Fruit fly (Drosophila melanogaster) whole organism, embryonic: ENCODE measurements around the gene dsd.
A peak's percentile ranks its signal among the peaks of the same experiment; 100 is the strongest.

Experiments used
- ATbp ChIP-seq: fragments of 200-800 bp; sonication (Bioruptor generic); optimal IDR thresholded peaks from 2 replicates; lab custom pipeline; 2017; ENCODE audit warnings: missing biosample characterization, mild to moderate bottlenecking, missing genetic modification characterization, missing genetic modification reagents
- Bgb ChIP-seq: fragments of 200-800 bp; sonication (Bioruptor generic); IDR thresholded peaks from 2 replicates; pipeline ENCODE4 v1.3.6; 2022; ENCODE audit warnings: missing biosample characterization, missing genetic modification characterization; ENCODE audit not compliant: partially characterized antibody
- CG10147 ChIP-seq: fragments of 200-800 bp; sonication (Bioruptor generic); optimal IDR thresholded peaks from 2 replicates; lab custom pipeline; 2019; ENCODE audit warnings: missing biosample characterization, mild to moderate bottlenecking, missing genetic modification characterization, moderate library complexity
- CG10543 ChIP-seq: fragments of 200-800 bp; sonication (Bioruptor generic); optimal IDR thresholded peaks from 3 replicates; lab custom pipeline; 2017; ENCODE audit warnings: missing biosample characterization, mild to moderate bottlenecking, missing genetic modification characterization, moderate library complexity
- CG10979 ChIP-seq: fragments of 200-800 bp; sonication (Bioruptor generic); optimal IDR thresholded peaks from 2 replicates; lab custom pipeline; 2018; ENCODE audit warnings: missing biosample characterization, mild to moderate bottlenecking, missing genetic modification characterization, moderate library complexity
- CG12744 ChIP-seq: fragments of 200-800 bp; sonication (Bioruptor generic); optimal IDR thresholded peaks from 2 replicates; lab custom pipeline; 2016; ENCODE audit warnings: missing biosample characterization, missing genetic modification characterization
- CG13123 ChIP-seq: fragments of 200-800 bp; sonication (Bioruptor generic); optimal IDR thresholded peaks from 2 replicates; lab custom pipeline; 2016; ENCODE audit warnings: missing biosample characterization, missing genetic modification characterization
- CG1602 ChIP-seq: fragments of 200-800 bp; sonication (Bioruptor generic); optimal IDR thresholded peaks from 3 replicates; lab custom pipeline; 2016; ENCODE audit warnings: missing biosample characterization, missing genetic modification characterization
- CG17328 ChIP-seq: fragments of 200-800 bp; sonication (Bioruptor generic); IDR thresholded peaks from 2 replicates; pipeline ENCODE4 v1.3.6; 2022; ENCODE audit warnings: missing biosample characterization, missing genetic modification characterization
- CG17802 ChIP-seq: fragments of 200-800 bp; sonication (Bioruptor generic); optimal IDR thresholded peaks from 2 replicates; lab custom pipeline; 2018; ENCODE audit warnings: missing biosample characterization, mild to moderate bottlenecking, missing genetic modification characterization, moderate library complexity
- CG1832 ChIP-seq: fragments of 200-800 bp; sonication (Bioruptor generic); optimal IDR thresholded peaks from 2 replicates; lab custom pipeline; 2017; ENCODE audit warnings: missing biosample characterization, mild to moderate bottlenecking, missing genetic modification characterization, inconsistent platforms
- CG2199 ChIP-seq: fragments of 200-800 bp; sonication (Bioruptor generic); IDR thresholded peaks from 3 replicates; pipeline ENCODE4 v1.3.6; 2022; ENCODE audit warnings: missing biosample characterization, missing genetic modification characterization
- CG33213 ChIP-seq: fragments of 200-800 bp; sonication (Bioruptor generic); optimal IDR thresholded peaks from 3 replicates; lab custom pipeline; 2016; ENCODE audit warnings: missing biosample characterization, missing genetic modification characterization
- CG3838 ChIP-seq: fragments of 200-800 bp; sonication (Bioruptor generic); optimal IDR thresholded peaks from 3 replicates; lab custom pipeline; 2016; ENCODE audit warnings: missing biosample characterization, missing genetic modification characterization
- CG4730 ChIP-seq: fragments of 200-800 bp; sonication (Bioruptor generic); IDR thresholded peaks from 2 replicates; pipeline ENCODE4 v1.3.6; 2022; ENCODE audit warnings: missing biosample characterization, missing genetic modification characterization
- CG7357 ChIP-seq: fragments of 200-800 bp; sonication (Bioruptor generic); IDR thresholded peaks from 3 replicates; pipeline ENCODE4 v1.3.6; 2022; ENCODE audit warnings: missing biosample characterization, missing genetic modification characterization
- CG7745 ChIP-seq: fragments of 200-800 bp; sonication (Bioruptor generic); optimal IDR thresholded peaks from 2 replicates; lab custom pipeline; 2018; ENCODE audit warnings: missing biosample characterization, mild to moderate bottlenecking, missing genetic modification characterization, moderate library complexity
- CG8924 ChIP-seq: fragments of 200-800 bp; optimal IDR thresholded peaks from 3 replicates; lab custom pipeline; 2019; ENCODE audit warnings: missing biosample characterization, mild to moderate bottlenecking, missing genetic modification characterization, moderate library complexity
- CG9609 ChIP-seq: fragments of 200-800 bp; sonication (Bioruptor generic); optimal IDR thresholded peaks from 3 replicates; lab custom pipeline; 2016; ENCODE audit warnings: missing biosample characterization, missing genetic modification characterization
- CG9817 ChIP-seq: fragments of 200-800 bp; sonication (Bioruptor generic); optimal IDR thresholded peaks from 2 replicates; lab custom pipeline; 2018; ENCODE audit warnings: missing biosample characterization, mild to moderate bottlenecking, missing genetic modification characterization, moderate library complexity
- E2f2 ChIP-seq: fragments of 200-800 bp; sonication (Bioruptor generic); IDR thresholded peaks from 2 replicates; pipeline ENCODE4 v1.3.6; 2022; ENCODE audit warnings: missing biosample characterization, missing genetic modification characterization
- Ets65A ChIP-seq: fragments of 200-800 bp; sonication (Bioruptor generic); peaks from one replicate; lab custom pipeline; 2016; ENCODE audit warnings: missing biosample characterization, missing genetic modification characterization
- Fer1 ChIP-seq: fragments of 200-800 bp; sonication (Bioruptor generic); optimal IDR thresholded peaks from 2 replicates; lab custom pipeline; 2017; ENCODE audit warnings: missing biosample characterization, mild to moderate bottlenecking, missing genetic modification characterization
- GATAe ChIP-seq: fragments of 200-800 bp; sonication (Bioruptor generic); conservative IDR thresholded peaks from 2 replicates; pipeline ENCODE4 v1.3.6; 2022; ENCODE audit warnings: missing biosample characterization, missing genetic modification characterization
- HmgD ChIP-seq: fragments of 200-800 bp; sonication (Bioruptor generic); optimal IDR thresholded peaks from 3 replicates; lab custom pipeline; 2016; ENCODE audit warnings: missing biosample characterization, missing genetic modification characterization
- Hsf ChIP-seq: fragments of 200-800 bp; sonication (Bioruptor generic); optimal IDR thresholded peaks from 3 replicates; lab custom pipeline; 2016; ENCODE audit warnings: missing biosample characterization, missing genetic modification characterization
- MESR4 ChIP-seq: fragments of 200-800 bp; sonication (Bioruptor generic); optimal IDR thresholded peaks from 2 replicates; lab custom pipeline; 2018; ENCODE audit warnings: missing biosample characterization, mild to moderate bottlenecking, missing genetic modification characterization, moderate library complexity
- Ravus ChIP-seq: fragments of 200-800 bp; sonication (Bioruptor generic); IDR thresholded peaks from 2 replicates; pipeline ENCODE4 v1.3.6; 2022; ENCODE audit warnings: missing biosample characterization, missing genetic modification characterization
- Rx ChIP-seq: fragments of 200-800 bp; sonication (Bioruptor generic); IDR thresholded peaks from 2 replicates; pipeline ENCODE4 v1.3.6; 2022; ENCODE audit warnings: missing biosample characterization, missing genetic modification characterization
- Side ChIP-seq: fragments of 200-800 bp; sonication (Bioruptor generic); optimal IDR thresholded peaks from 2 replicates; lab custom pipeline; 2016; ENCODE audit warnings: missing biosample characterization, missing genetic modification characterization
- Sry-β ChIP-seq: fragments of 200-800 bp; sonication (Bioruptor generic); optimal IDR thresholded peaks from 2 replicates; lab custom pipeline; 2018; ENCODE audit warnings: missing biosample characterization, mild to moderate bottlenecking, missing genetic modification characterization, moderate library complexity
- bab2 ChIP-seq: fragments of 200-800 bp; sonication (Bioruptor generic); optimal IDR thresholded peaks from 2 replicates; lab custom pipeline; 2016; ENCODE audit warnings: missing biosample characterization, missing genetic modification characterization
- btn ChIP-seq: fragments of 200-800 bp; sonication (Bioruptor generic); optimal IDR thresholded peaks from 2 replicates; lab custom pipeline; 2016; ENCODE audit warnings: missing biosample characterization, missing genetic modification characterization
- cato ChIP-seq: fragments of 200-800 bp; sonication (Bioruptor generic); optimal IDR thresholded peaks from 2 replicates; lab custom pipeline; 2016; ENCODE audit warnings: missing biosample characterization, missing genetic modification characterization, borderline replicate concordance
- corto ChIP-seq: fragments of 200-800 bp; sonication (Bioruptor generic); optimal IDR thresholded peaks from 2 replicates; lab custom pipeline; 2016; ENCODE audit warnings: missing biosample characterization, mild to moderate bottlenecking, missing genetic modification characterization, moderate library complexity
- dimm ChIP-seq: fragments of 200-800 bp; sonication (Bioruptor generic); IDR thresholded peaks from 2 replicates; pipeline ENCODE4 v1.3.6; 2022; ENCODE audit warnings: missing biosample characterization, missing genetic modification characterization
- eyg ChIP-seq: fragments of 200-800 bp; sonication (Bioruptor generic); optimal IDR thresholded peaks from 3 replicates; lab custom pipeline; 2016; ENCODE audit warnings: missing biosample characterization, missing genetic modification characterization
- gcm ChIP-seq: fragments of 200-800 bp; sonication (Bioruptor generic); optimal IDR thresholded peaks from 2 replicates; lab custom pipeline; 2019; ENCODE audit warnings: missing biosample characterization, mild to moderate bottlenecking, missing genetic modification characterization, moderate library complexity
- ind ChIP-seq: fragments of 200-800 bp; sonication (Bioruptor generic); optimal IDR thresholded peaks from 3 replicates; lab custom pipeline; 2016; ENCODE audit warnings: missing biosample characterization, missing genetic modification characterization
- klu ChIP-seq: fragments of 200-800 bp; sonication (Bioruptor generic); IDR thresholded peaks from 2 replicates; pipeline ENCODE4 v1.3.6; 2022; ENCODE audit warnings: missing biosample characterization, missing genetic modification characterization
- nerfin-2 ChIP-seq: fragments of 200-800 bp; sonication (Bioruptor generic); IDR thresholded peaks from 2 replicates; pipeline ENCODE4 v1.3.6; 2022; ENCODE audit warnings: missing biosample characterization, missing genetic modification characterization; ENCODE audit not compliant: partially characterized antibody
- psq ChIP-seq: fragments of 200-800 bp; sonication (Bioruptor generic); optimal IDR thresholded peaks from 2 replicates; lab custom pipeline; 2017; ENCODE audit warnings: missing biosample characterization, missing genetic modification characterization
- ranshi ChIP-seq: fragments of 200-800 bp; sonication (Bioruptor generic); IDR thresholded peaks from 2 replicates; pipeline ENCODE4 v1.3.6; 2022; ENCODE audit warnings: missing biosample characterization, missing genetic modification characterization
- ro ChIP-seq: fragments of 200-800 bp; sonication (Bioruptor generic); IDR thresholded peaks from 2 replicates; pipeline ENCODE4 v1.3.6; 2022; ENCODE audit warnings: missing biosample characterization, missing genetic modification characterization
- sqz ChIP-seq: fragments of 200-800 bp; sonication (Bioruptor generic); optimal IDR thresholded peaks from 3 replicates; lab custom pipeline; 2018; ENCODE audit warnings: missing biosample characterization, mild to moderate bottlenecking, missing genetic modification characterization
- stwl ChIP-seq: fragments of 200-800 bp; sonication (Bioruptor generic); optimal IDR thresholded peaks from 3 replicates; lab custom pipeline; 2018; ENCODE audit warnings: missing biosample characterization, mild to moderate bottlenecking, missing genetic modification characterization, moderate library complexity
- tna ChIP-seq: fragments of 200-800 bp; sonication (Bioruptor generic); IDR thresholded peaks from 2 replicates; pipeline ENCODE4 v1.3.6; 2022; ENCODE audit warnings: missing biosample characterization, missing genetic modification characterization; ENCODE audit not compliant: partially characterized antibody
- twi ChIP-seq: fragments of 200-800 bp; optimal IDR thresholded peaks from 2 replicates; lab custom pipeline; 2019; ENCODE audit warnings: missing biosample characterization, mild to moderate bottlenecking, missing genetic modification characterization, moderate library complexity
- unc-4 ChIP-seq: fragments of 200-800 bp; sonication (Bioruptor generic); IDR thresholded peaks from 2 replicates; pipeline ENCODE4 v1.3.6; 2022; ENCODE audit warnings: missing biosample characterization, missing genetic modification characterization; ENCODE audit not compliant: partially characterized antibody
- usp ChIP-seq: fragments of >200 bp; optimal IDR thresholded peaks from 2 replicates; lab custom pipeline; 2017; ENCODE audit warnings: missing biosample characterization, missing genetic modification characterization
- vfl ChIP-seq: fragments of 200-800 bp; sonication (Bioruptor generic); optimal IDR thresholded peaks from 2 replicates; lab custom pipeline; 2016; ENCODE audit warnings: missing biosample characterization, missing genetic modification characterization

The dsd gene

DNA sequence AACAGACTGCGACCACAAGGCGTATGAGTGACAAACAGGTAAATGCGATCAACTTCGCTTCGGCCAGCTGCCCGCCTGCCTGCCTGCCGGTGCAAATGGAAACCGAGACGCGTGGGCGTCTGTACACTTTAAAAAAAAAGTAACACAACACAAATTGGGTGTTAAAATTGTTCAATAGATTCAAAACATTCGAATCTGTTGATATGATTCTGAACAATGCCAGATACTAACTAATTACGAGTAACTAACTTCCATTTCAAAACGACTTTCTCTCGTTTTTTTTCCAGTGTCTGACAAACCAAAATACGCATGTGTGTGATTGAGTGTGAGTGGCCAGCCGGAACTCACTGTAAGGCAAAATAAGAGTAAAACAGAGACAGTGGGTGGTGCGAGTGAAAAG lies 37.5 kb downstream of the dsd start (continued):
- TF ChIP-seq klu (GFP tag; lab: Robert Waterston, UW) (peak; percentile 87), Ravus (GFP tag; lab: Robert Waterston, UW) (peak; percentile 78), corto (peak; percentile 49), stwl (tag; lab: Kevin White, UChicago) (no peak), CG10979 (tag; lab: Kevin White, UChicago) (peak; percentile 77), Side (peak; percentile 91), vfl (GFP tag; lab: Kevin White, UChicago) (peak; percentile 48), CG10543 (peak; percentile 79), CG9817 (tag; lab: Kevin White, UChicago) (peak; percentile 69), Rx (GFP tag; lab: Robert Waterston, UW) (peak; percentile 84), psq (GFP tag; lab: Kevin White, UChicago) (peak; percentile 36), CG7357 (peak; percentile 77; the same call in 2 of the 3 replicates), twi (tag; lab: Kevin White, UChicago) (no peak), CG10147 (GFP tag; lab: Kevin White, UChicago) (peak; percentile 90), MESR4 (GFP tag; lab: Kevin White, UChicago) (no peak), CG1832 (GFP tag; lab: Kevin White, UChicago) (no peak), ranshi (peak; percentile 88), Bgb (GFP tag; lab: Robert Waterston, UW) (no peak), gcm (no peak), cato (no peak), ind (peak; percentile 93), Sry-β (GFP tag; lab: Kevin White, UChicago) (no peak), unc-4 (GFP tag; lab: Robert Waterston, UW) (no peak), nerfin-2 (GFP tag; lab: Robert Waterston, UW) (no peak), Ets65A (peak; percentile 99), Fer1 (GFP tag; lab: Kevin White, UChicago) (peak; percentile 95), dimm (GFP tag; lab: Robert Waterston, UW) (peak; percentile 84), CG13123 (GFP tag; lab: Kevin White, UChicago) (peak; percentile 71), CG8924 (tag; lab: Kevin White, UChicago) (peak; percentile 86), ATbp (GFP tag; lab: Kevin White, UChicago) (peak; percentile 72), CG4730 (GFP tag; lab: Robert Waterston, UW) (peak; percentile 87), HmgD (GFP tag; lab: Kevin White, UChicago) (peak; percentile 47), CG33213 (GFP tag; lab: Kevin White, UChicago) (peak; percentile 91), eyg (GFP tag; lab: Kevin White, UChicago) (peak; percentile 89), CG9609 (peak; percentile 45), ro (GFP tag; lab: Robert Waterston, UW) (peak; percentile 77), btn (GFP tag; lab: Kevin White, UChicago) (peak; percentile 90), GATAe (GFP tag; lab: Robert Waterston, UW) (peak; percentile 58), tna (no peak), CG3838 (GFP tag; lab: Kevin White, UChicago) (peak; percentile 5), E2f2 (GFP tag; lab: Robert Waterston, UW) (peak; percentile 59; the same call in 1 of the 2 replicates), CG1602 (peak; percentile 46), sqz (GFP tag; lab: Kevin White, UChicago) (no peak), CG12744 (GFP tag; lab: Kevin White, UChicago) (peak; percentile 54), bab2 (GFP tag; lab: Kevin White, UChicago) (peak; percentile 93), usp (GFP tag; lab: Kevin White, UChicago) (no peak), CG17802 (tag; lab: Kevin White, UChicago) (peak; percentile 44), Hsf (peak; percentile 56), CG7745 (tag; lab: Kevin White, UChicago) (no peak), CG2199 (GFP tag; lab: Robert Waterston, UW) (0 out of 3 replicates have a peak, but pooled peaks have one; percentile 63), CG17328 (peak; percentile 83)
